Worm (Caenorhabditis elegans) whole organism, L2 larva: ENCODE data around the gene K12H6.9.

Source experiments
- blmp-1 ChIP-seq: sonication (generic microtip); optimal IDR thresholded peaks from 2 replicates; lab custom pipeline; 2017; ENCODE audit warnings: missing genetic modification characterization, mild to moderate bottlenecking, missing compliant biosample characterization, antibody characterized with exemption, moderate library complexity; ENCODE audit not compliant: insufficient read depth
- nhr-25 ChIP-seq: fragments of 150-350 bp; sonication (generic microtip); optimal IDR thresholded peaks from 3 replicates; lab custom pipeline; 2014; ENCODE audit warnings: missing biosample characterization, missing genetic modification characterization
- nhr-77 ChIP-seq: fragments of 150-350 bp; optimal IDR thresholded peaks from 2 replicates; lab custom pipeline; 2014; ENCODE audit warnings: missing biosample characterization, missing genetic modification characterization
- unc-39 ChIP-seq: fragments of 150-350 bp; optimal IDR thresholded peaks from 2 replicates; lab custom pipeline; 2014; ENCODE audit warnings: missing biosample characterization, missing genetic modification characterization

ce11 chrII:2780804-2781203, 43.4 kb upstream of the K12H6.9 start:
- no peak for TF ChIP-seq nhr-25
- no peak for TF ChIP-seq unc-39 (tag; lab: Kevin White, UChicago)
- no peak for TF ChIP-seq nhr-77 (tag; lab: Kevin White, UChicago)
- no peak for TF ChIP-seq blmp-1 (tag; lab: Kevin White, UChicago)
